Fruit fly (Drosophila melanogaster) whole organism, embryonic: ENCODE data around the gene CG14006.

Experiments
- Adf1 ChIP-seq: fragments of 200-800 bp; sonication (Bioruptor generic); IDR thresholded peaks from 2 replicates; pipeline ENCODE4 v1.3.6; 2022; ENCODE audit warnings: missing biosample characterization, missing genetic modification characterization
- Aef1 ChIP-seq: fragments of 200-800 bp; sonication (Bioruptor generic); IDR thresholded peaks from 3 replicates; pipeline ENCODE4 v1.3.6; 2022; ENCODE audit warnings: missing biosample characterization, missing genetic modification characterization
- Bgb ChIP-seq: fragments of 200-800 bp; sonication (Bioruptor generic); IDR thresholded peaks from 2 replicates; pipeline ENCODE4 v1.3.6; 2022; ENCODE audit warnings: missing biosample characterization, missing genetic modification characterization; ENCODE audit not compliant: partially characterized antibody
- CG10274 ChIP-seq: fragments of 200-800 bp; sonication (Bioruptor generic); optimal IDR thresholded peaks from 3 replicates; lab custom pipeline; 2017; ENCODE audit warnings: missing biosample characterization, mild to moderate bottlenecking, missing genetic modification characterization
- CG11504 ChIP-seq: fragments of 200-800 bp; sonication (Bioruptor generic); optimal IDR thresholded peaks from 3 replicates; lab custom pipeline; 2019; ENCODE audit warnings: missing biosample characterization, mild to moderate bottlenecking, missing genetic modification characterization, moderate library complexity
- CG11723 ChIP-seq: fragments of 200-800 bp; sonication (Bioruptor generic); optimal IDR thresholded peaks from 2 replicates; lab custom pipeline; 2017; ENCODE audit warnings: missing biosample characterization, mild to moderate bottlenecking, missing genetic modification characterization
- CG12744 ChIP-seq: fragments of 200-800 bp; sonication (Bioruptor generic); optimal IDR thresholded peaks from 2 replicates; lab custom pipeline; 2016; ENCODE audit warnings: missing biosample characterization, missing genetic modification characterization
- CG14441 ChIP-seq: fragments of 200-800 bp; sonication (Bioruptor generic); IDR thresholded peaks from 2 replicates; pipeline ENCODE4 v1.3.6; 2022; ENCODE audit warnings: missing biosample characterization, missing genetic modification characterization
- CG14710 ChIP-seq: fragments of 200-800 bp; sonication (Bioruptor generic); optimal IDR thresholded peaks from 3 replicates; lab custom pipeline; 2019; ENCODE audit warnings: missing biosample characterization, mild to moderate bottlenecking, missing genetic modification characterization, moderate library complexity
- CG14860 ChIP-seq: fragments of 200-800 bp; sonication (Bioruptor generic); IDR thresholded peaks from 3 replicates; pipeline ENCODE4 v1.3.6; 2022; ENCODE audit warnings: missing biosample characterization, missing genetic modification characterization; ENCODE audit not compliant: partially characterized antibody
- CG1602 ChIP-seq: fragments of 200-800 bp; sonication (Bioruptor generic); optimal IDR thresholded peaks from 3 replicates; lab custom pipeline; 2016; ENCODE audit warnings: missing biosample characterization, missing genetic modification characterization
- CG17912 ChIP-seq: fragments of 200-800 bp; sonication (Bioruptor generic); optimal IDR thresholded peaks from 2 replicates; lab custom pipeline; 2018; ENCODE audit warnings: missing biosample characterization, mild to moderate bottlenecking, missing genetic modification characterization
- CG18011 ChIP-seq: fragments of 200-800 bp; sonication (Bioruptor generic); optimal IDR thresholded peaks from 2 replicates; lab custom pipeline; 2017; ENCODE audit warnings: missing biosample characterization, missing genetic modification characterization, mild to moderate bottlenecking, moderate library complexity, missing genotype
- CG18599 ChIP-seq: fragments of 200-800 bp; sonication (Bioruptor generic); optimal IDR thresholded peaks from 3 replicates; lab custom pipeline; 2017; ENCODE audit warnings: missing biosample characterization, missing genetic modification characterization, mild to moderate bottlenecking, moderate library complexity, missing genetic modification reagents
- CG2678 ChIP-seq: fragments of 200-800 bp; sonication (Bioruptor generic); optimal IDR thresholded peaks from 3 replicates; lab custom pipeline; 2019; ENCODE audit warnings: missing biosample characterization, mild to moderate bottlenecking, missing genetic modification characterization, moderate library complexity
- CG34376 ChIP-seq: fragments of 200-800 bp; sonication (Bioruptor generic); optimal IDR thresholded peaks from 2 replicates; lab custom pipeline; 2018; ENCODE audit warnings: missing biosample characterization, mild to moderate bottlenecking, missing genetic modification characterization
- CG4328 ChIP-seq: fragments of 200-800 bp; sonication (Bioruptor generic); optimal IDR thresholded peaks from 3 replicates; lab custom pipeline; 2017; ENCODE audit warnings: missing biosample characterization, missing genetic modification reagents, missing genetic modification characterization
- CG4360 ChIP-seq: fragments of 200-800 bp; sonication (Bioruptor generic); IDR thresholded peaks from 2 replicates; pipeline ENCODE4 v1.3.6; 2022; ENCODE audit warnings: missing biosample characterization, missing genetic modification characterization
- CG7745 ChIP-seq: fragments of 200-800 bp; sonication (Bioruptor generic); optimal IDR thresholded peaks from 2 replicates; lab custom pipeline; 2018; ENCODE audit warnings: missing biosample characterization, mild to moderate bottlenecking, missing genetic modification characterization, moderate library complexity
- CG8290 ChIP-seq, 3 experiments: fragments of 200-800 bp; sonication (Bioruptor generic); optimal IDR thresholded peaks; 2 replicates each; lab custom pipeline; 2016 to 2019; ENCODE audit warnings: missing biosample characterization in 3 of 3, missing genetic modification characterization in 3 of 3, mild to moderate bottlenecking in 2 of 3, moderate library complexity in 1 of 3
- CG8924 ChIP-seq: fragments of 200-800 bp; optimal IDR thresholded peaks from 3 replicates; lab custom pipeline; 2019; ENCODE audit warnings: missing biosample characterization, mild to moderate bottlenecking, missing genetic modification characterization, moderate library complexity
- CG9727 ChIP-seq: fragments of 200-800 bp; sonication (Bioruptor generic); optimal IDR thresholded peaks from 3 replicates; lab custom pipeline; 2017; ENCODE audit warnings: missing biosample characterization, mild to moderate bottlenecking, missing genetic modification characterization
- Drgx ChIP-seq: fragments of 200-800 bp; sonication (Bioruptor generic); IDR thresholded peaks from 2 replicates; pipeline ENCODE4 v1.3.6; 2022; ENCODE audit warnings: missing biosample characterization, missing genetic modification characterization
- Elba2 ChIP-seq: fragments of 200-800 bp; sonication (Bioruptor generic); optimal IDR thresholded peaks from 3 replicates; lab custom pipeline; 2016; ENCODE audit warnings: missing biosample characterization, missing genetic modification characterization
- HLH3B ChIP-seq: fragments of 200-800 bp; sonication (Bioruptor generic); IDR thresholded peaks from 2 replicates; pipeline ENCODE4 v1.3.6; 2022; ENCODE audit warnings: missing biosample characterization, missing genetic modification characterization
- Hmr ChIP-seq: fragments of 200-800 bp; sonication (Bioruptor generic); optimal IDR thresholded peaks from 3 replicates; lab custom pipeline; 2017; ENCODE audit warnings: mild to moderate bottlenecking, missing biosample characterization, missing genetic modification reagents, missing genetic modification characterization
- Meics ChIP-seq: fragments of 200-800 bp; sonication (Bioruptor generic); optimal IDR thresholded peaks from 2 replicates; lab custom pipeline; 2017; ENCODE audit warnings: missing biosample characterization, mild to moderate bottlenecking, missing genetic modification characterization
- PHDP ChIP-seq: fragments of 200-800 bp; sonication (Bioruptor generic); optimal IDR thresholded peaks from 3 replicates; lab custom pipeline; 2018; ENCODE audit warnings: missing biosample characterization, mild to moderate bottlenecking, missing genetic modification characterization, moderate library complexity
- Ravus ChIP-seq: fragments of 200-800 bp; sonication (Bioruptor generic); IDR thresholded peaks from 2 replicates; pipeline ENCODE4 v1.3.6; 2022; ENCODE audit warnings: missing biosample characterization, missing genetic modification characterization
- Vsx1 ChIP-seq: fragments of 200-800 bp; sonication (Bioruptor generic); optimal IDR thresholded peaks from 2 replicates; lab custom pipeline; 2017; ENCODE audit warnings: missing biosample characterization, mild to moderate bottlenecking, missing genetic modification characterization, missing genetic modification reagents
- cad ChIP-seq: fragments of >200 bp; optimal IDR thresholded peaks from 2 replicates; lab custom pipeline; 2017; ENCODE audit warnings: missing biosample characterization, missing genetic modification characterization
- cg ChIP-seq: fragments of 200-800 bp; sonication (Bioruptor generic); optimal IDR thresholded peaks from 3 replicates; lab custom pipeline; 2019; ENCODE audit warnings: missing biosample characterization, mild to moderate bottlenecking, missing genetic modification characterization, moderate library complexity
- dmrt99B ChIP-seq: fragments of 200-800 bp; sonication (Bioruptor generic); optimal IDR thresholded peaks from 2 replicates; lab custom pipeline; 2018; ENCODE audit warnings: missing biosample characterization, mild to moderate bottlenecking, missing genetic modification characterization, moderate library complexity
- fu2 ChIP-seq: fragments of 200-800 bp; sonication (Bioruptor generic); optimal IDR thresholded peaks from 2 replicates; lab custom pipeline; 2016; ENCODE audit warnings: missing biosample characterization, missing genetic modification characterization
- gcm2 ChIP-seq: fragments of 200-800 bp; sonication (Bioruptor generic); optimal IDR thresholded peaks from 2 replicates; lab custom pipeline; 2016; ENCODE audit warnings: missing biosample characterization, missing genetic modification characterization
- lmd ChIP-seq: fragments of 200-800 bp; sonication (Bioruptor generic); IDR thresholded peaks from 2 replicates; pipeline ENCODE4 v1.3.6; 2022; ENCODE audit warnings: missing biosample characterization, missing genetic modification characterization
- nau ChIP-seq: fragments of 200-800 bp; sonication (Bioruptor generic); optimal IDR thresholded peaks from 3 replicates; lab custom pipeline; 2017; ENCODE audit warnings: missing biosample characterization, mild to moderate bottlenecking, missing genetic modification characterization, missing genetic modification reagents
- pros ChIP-seq: fragments of 200-800 bp; sonication (Bioruptor generic); optimal IDR thresholded peaks from 3 replicates; lab custom pipeline; 2019; ENCODE audit warnings: missing biosample characterization, mild to moderate bottlenecking, missing genetic modification characterization, moderate library complexity
- repo ChIP-seq: fragments of 200-800 bp; sonication (Bioruptor generic); optimal IDR thresholded peaks from 2 replicates; lab custom pipeline; 2016; ENCODE audit warnings: missing biosample characterization, missing genetic modification characterization
- row ChIP-seq: fragments of 200-800 bp; sonication (Bioruptor generic); IDR thresholded peaks from 3 replicates; pipeline ENCODE4 v1.3.6; 2022; ENCODE audit warnings: missing biosample characterization, missing genetic modification characterization
- run ChIP-seq: fragments of 200-800 bp; sonication (Bioruptor generic); optimal IDR thresholded peaks from 3 replicates; lab custom pipeline; 2018; ENCODE audit warnings: missing biosample characterization, mild to moderate bottlenecking, missing genetic modification characterization
- sc ChIP-seq, 3 experiments: fragments of >200 bp in 2 of 3; fragments of 200-800 bp in 1 of 3; sonication (Bioruptor generic) in 1 of 3; optimal IDR thresholded peaks; 2 replicates in 2 of 3; 3 replicates in 1 of 3; lab custom pipeline; 2017; ENCODE audit warnings: mild to moderate bottlenecking in 1 of 3, missing biosample characterization in 1 of 3, missing genetic modification characterization in 1 of 3, missing genetic modification reagents in 1 of 3
- sens ChIP-seq: fragments of 200-800 bp; sonication (Bioruptor generic); peaks from one replicate; lab custom pipeline; 2016; ENCODE audit warnings: missing biosample characterization, missing genetic modification characterization
- sisA ChIP-seq: fragments of 200-800 bp; sonication (Bioruptor generic); IDR thresholded peaks from 2 replicates; pipeline ENCODE4 v1.3.6; 2022; ENCODE audit warnings: missing biosample characterization, missing genetic modification characterization
- slp2 ChIP-seq: fragments of 200-800 bp; sonication (Bioruptor generic); optimal IDR thresholded peaks from 2 replicates; lab custom pipeline; 2016; ENCODE audit warnings: missing biosample characterization, missing genetic modification characterization
- sug ChIP-seq: fragments of 200-800 bp; optimal IDR thresholded peaks from 2 replicates; lab custom pipeline; 2019; ENCODE audit warnings: missing biosample characterization, mild to moderate bottlenecking, missing genetic modification characterization, moderate library complexity
- vnd ChIP-seq: fragments of 200-800 bp; sonication (Bioruptor generic); IDR thresholded peaks from 3 replicates; pipeline ENCODE4 v1.3.6; 2022; ENCODE audit warnings: missing biosample characterization, missing genetic modification characterization; ENCODE audit not compliant: partially characterized antibody
- vvl ChIP-seq: fragments of 200-800 bp; sonication (Bioruptor generic); IDR thresholded peaks from 2 replicates; pipeline ENCODE4 v1.3.6; 2022; ENCODE audit warnings: missing biosample characterization, missing genetic modification characterization

The CG14006 gene

dm6 chr2L:5728711-5729110 is at the start of gene CG14006:
Gene CG14006, minus strand, starts transcription at chr2L:5728811.
- TF ChIP-seq Elba2 (GFP tag; lab: Kevin White, UChicago) (no peak), Drgx (GFP tag; lab: Robert Waterston, UW) (no peak), Ravus (GFP tag; lab: Robert Waterston, UW) (no peak), sc (optimal IDR thresholded peaks at IDR 0.05; lab: Kevin White, UChicago) (no peak), sc (GFP tag; optimal IDR thresholded peaks at IDR 0.05; lab: Kevin White, UChicago) (no peak), Vsx1 (GFP tag; lab: Kevin White, UChicago) (no peak)

- no peak for TF ChIP-seq CG4360 (GFP tag; lab: Robert Waterston, UW)
- TF ChIP-seq Bgb = peak; percentile 54
- no peak for TF ChIP-seq nau (GFP tag; lab: Kevin White, UChicago)
- peak; percentile 23 for TF ChIP-seq CG9727
- no peak for TF ChIP-seq CG14441 (GFP tag; lab: Robert Waterston, UW)
- no peak for TF ChIP-seq cad
- peak; percentile 19 for TF ChIP-seq PHDP (tag; lab: Kevin White, UChicago)
- peak; percentile 50 for TF ChIP-seq dmrt99B (tag; lab: Kevin White, UChicago)
- peak; percentile 63; the same call in 2 of the 3 replicates for TF ChIP-seq row
- peak; percentile 40; the same call in 1 of the 2 replicates for TF ChIP-seq lmd (GFP tag; lab: Robert Waterston, UW)
- TF ChIP-seq Meics (GFP tag; lab: Kevin White, UChicago) = peak; percentile 44
- TF ChIP-seq Vsx1 (GFP tag; lab: Kevin White, UChicago) = no peak
- TF ChIP-seq slp2 (GFP tag; lab: Kevin White, UChicago) = no peak
- TF ChIP-seq Ravus (GFP tag; lab: Robert Waterston, UW) = no peak
- no peak for TF ChIP-seq CG10274 (GFP tag; lab: Kevin White, UChicago)
- TF ChIP-seq CG11723 (GFP tag; lab: Kevin White, UChicago) = no peak
- no peak for TF ChIP-seq repo (GFP tag; lab: Kevin White, UChicago)
- no peak for TF ChIP-seq Adf1 (GFP tag; lab: Robert Waterston, UW)
- TF ChIP-seq fu2 (GFP tag; lab: Kevin White, UChicago) = no peak
- TF ChIP-seq CG7745 (tag; lab: Kevin White, UChicago) = no peak
- TF ChIP-seq CG4328 (GFP tag; lab: Kevin White, UChicago) = no peak
- no peak for TF ChIP-seq run (tag; lab: Kevin White, UChicago)
- TF ChIP-seq Aef1 = no peak
- TF ChIP-seq sisA (GFP tag; lab: Robert Waterston, UW) = no peak
- no peak for TF ChIP-seq CG8290 (GFP tag; optimal IDR thresholded peaks at IDR 0.05; lab: Kevin White, UChicago)
- peak in 1 of 2 experiments; percentile 21 for TF ChIP-seq CG8290 (tag; optimal IDR thresholded peaks at IDR 0.05; lab: Kevin White, UChicago)
- no peak for TF ChIP-seq CG18011 (GFP tag; lab: Kevin White, UChicago)
- TF ChIP-seq vvl (GFP tag; lab: Robert Waterston, UW) = 0 out of 2 replicates have a peak, but pooled peaks have one; percentile 11
- no peak for TF ChIP-seq CG34376 (GFP tag; lab: Kevin White, UChicago)
- peak; percentile 64 for TF ChIP-seq sens
- no peak for TF ChIP-seq cg (GFP tag; lab: Kevin White, UChicago)
- no peak for TF ChIP-seq sug (tag; lab: Kevin White, UChicago)
- no peak for TF ChIP-seq CG17912 (GFP tag; lab: Kevin White, UChicago)
- no peak for TF ChIP-seq CG12744 (GFP tag; lab: Kevin White, UChicago)
- peak; percentile 51 for TF ChIP-seq CG11504
- TF ChIP-seq HLH3B = no peak
- TF ChIP-seq CG1602 (GFP tag; lab: Kevin White, UChicago) = no peak
- no peak for TF ChIP-seq CG14710
- no peak for TF ChIP-seq CG8924 (tag; lab: Kevin White, UChicago)
- peak; percentile 50 for TF ChIP-seq CG2678
- TF ChIP-seq vnd (GFP tag; lab: Robert Waterston, UW) = peak; percentile 53
- peak; percentile 71 for TF ChIP-seq CG14860
- TF ChIP-seq CG18599 = peak; percentile 52
- no peak for TF ChIP-seq pros (GFP tag; lab: Kevin White, UChicago)
- TF ChIP-seq gcm2 = no peak
- TF ChIP-seq Hmr (GFP tag; lab: Kevin White, UChicago) = peak; percentile 54
Observed at dm6 chr2L:5778157-5778556, 49.5 kb upstream of the CG14006 start.
